Worm (Caenorhabditis elegans) whole organism, mixed stage, embryonic: ENCODE measurements around the gene math-4.

ENCODE experiments used
- M03D4.4 ChIP-seq: sonication (generic microtip); optimal IDR thresholded peaks from 2 replicates; lab custom pipeline; 2017; ENCODE audit warnings: mild to moderate bottlenecking, missing genetic modification characterization, missing compliant biosample characterization
- bed-3 ChIP-seq: fragments of 200-800 bp; sonication (Bioruptor generic); optimal IDR thresholded peaks from 3 replicates; lab custom pipeline; 2018; ENCODE audit warnings: mild to moderate bottlenecking, missing genetic modification characterization, moderate library complexity, missing compliant biosample characterization
- blmp-1 ChIP-seq: fragments of 150-350 bp; optimal IDR thresholded peaks from 2 replicates; lab custom pipeline; 2014; ENCODE audit warnings: missing biosample characterization, missing genetic modification characterization
- ceh-39 ChIP-seq: fragments of 150-350 bp; optimal IDR thresholded peaks from 2 replicates; lab custom pipeline; 2014; ENCODE audit warnings: missing biosample characterization, missing genetic modification characterization
- ceh-43 ChIP-seq: fragments of 200-800 bp; sonication (Bioruptor generic); optimal IDR thresholded peaks from 2 replicates; lab custom pipeline; 2018; ENCODE audit warnings: mild to moderate bottlenecking, missing genetic modification characterization, moderate library complexity, missing compliant biosample characterization
- ceh-83 ChIP-seq: fragments of 200-800 bp; sonication (Bioruptor generic); optimal IDR thresholded peaks from 2 replicates; lab custom pipeline; 2018; ENCODE audit warnings: mild to moderate bottlenecking, missing genetic modification characterization, missing compliant biosample characterization
- ces-1 ChIP-seq: fragments of 150-350 bp; optimal IDR thresholded peaks from 2 replicates; lab custom pipeline; 2014; ENCODE audit warnings: missing biosample characterization, missing genetic modification reagents, missing genetic modification characterization
- cnd-1 ChIP-seq: fragments of 200-800 bp; sonication (Bioruptor generic); optimal IDR thresholded peaks from 2 replicates; lab custom pipeline; 2018; ENCODE audit warnings: mild to moderate bottlenecking, missing genetic modification characterization, missing compliant biosample characterization
- drap-1 ChIP-seq: fragments of 200-800 bp; sonication (Bioruptor generic); optimal IDR thresholded peaks from 3 replicates; lab custom pipeline; 2018; ENCODE audit warnings: mild to moderate bottlenecking, missing genetic modification characterization, missing compliant biosample characterization
- elt-1 ChIP-seq: sonication (generic microtip); optimal IDR thresholded peaks from 2 replicates; lab custom pipeline; 2017; ENCODE audit warnings: missing genetic modification characterization, mild to moderate bottlenecking, missing compliant biosample characterization, antibody characterized with exemption, moderate library complexity, borderline replicate concordance; ENCODE audit not compliant: insufficient read depth
- elt-3 ChIP-seq: fragments of 150-350 bp; optimal IDR thresholded peaks from 2 replicates; lab custom pipeline; 2014; ENCODE audit warnings: missing biosample characterization, missing genetic modification characterization
- flh-1 ChIP-seq: fragments of 200-800 bp; sonication (Bioruptor generic); optimal IDR thresholded peaks from 2 replicates; lab custom pipeline; 2018; ENCODE audit warnings: mild to moderate bottlenecking, missing genetic modification characterization, moderate library complexity, missing compliant biosample characterization
- ham-2 ChIP-seq: fragments of 200-800 bp; sonication (Bioruptor generic); optimal IDR thresholded peaks from 2 replicates; lab custom pipeline; 2018; ENCODE audit warnings: mild to moderate bottlenecking, missing genetic modification characterization, missing compliant biosample characterization
- lin-13 ChIP-seq: fragments of 150-350 bp; optimal IDR thresholded peaks from 2 replicates; lab custom pipeline; 2014; ENCODE audit warnings: missing biosample characterization, missing genetic modification characterization
- lin-32 ChIP-seq: fragments of 200-800 bp; sonication (Bioruptor generic); optimal IDR thresholded peaks from 2 replicates; lab custom pipeline; 2018; ENCODE audit warnings: mild to moderate bottlenecking, missing genetic modification characterization, missing compliant biosample characterization
- mab-5 ChIP-seq: fragments of 150-350 bp; optimal IDR thresholded peaks from 2 replicates; lab custom pipeline; 2014; ENCODE audit warnings: missing biosample characterization, missing genetic modification characterization
- mls-2 ChIP-seq: sonication (generic microtip); optimal IDR thresholded peaks from 2 replicates; lab custom pipeline; 2016; ENCODE audit warnings: mild to moderate bottlenecking, missing genetic modification characterization, moderate library complexity, missing compliant biosample characterization
- nhr-12 ChIP-seq: fragments of 150-350 bp; optimal IDR thresholded peaks from 2 replicates; lab custom pipeline; 2014; ENCODE audit warnings: missing biosample characterization, missing genetic modification characterization
- nhr-2 ChIP-seq: fragments of 150-350 bp; optimal IDR thresholded peaks from 2 replicates; lab custom pipeline; 2014; ENCODE audit warnings: missing biosample characterization, missing genetic modification characterization
- nhr-237 ChIP-seq: fragments of 150-350 bp; optimal IDR thresholded peaks from 2 replicates; lab custom pipeline; 2014; ENCODE audit warnings: missing biosample characterization, missing genetic modification characterization
- nhr-28 ChIP-seq: fragments of 150-350 bp; optimal IDR thresholded peaks from 2 replicates; lab custom pipeline; 2014; ENCODE audit warnings: missing biosample characterization, missing genetic modification characterization
- nhr-76 ChIP-seq: sonication (generic microtip); optimal IDR thresholded peaks from 2 replicates; lab custom pipeline; 2017; ENCODE audit warnings: missing biosample characterization, missing genetic modification characterization
- pha-4 ChIP-seq: fragments of 150-350 bp; optimal IDR thresholded peaks from 2 replicates; lab custom pipeline; 2018; ENCODE audit warnings: missing biosample characterization, missing genetic modification reagents, missing genetic modification characterization
- snpc-4 ChIP-seq: fragments of 150-350 bp; optimal IDR thresholded peaks from 2 replicates; lab custom pipeline; 2014; ENCODE audit warnings: missing biosample characterization, missing genetic modification characterization
- sptf-1 ChIP-seq: sonication (generic microtip); optimal IDR thresholded peaks from 2 replicates; lab custom pipeline; 2017; ENCODE audit warnings: mild to moderate bottlenecking, missing genetic modification characterization, moderate library complexity, missing compliant biosample characterization
- tbx-8 ChIP-seq: fragments of 200-800 bp; sonication (Bioruptor generic); optimal IDR thresholded peaks from 2 replicates; lab custom pipeline; 2018; ENCODE audit warnings: mild to moderate bottlenecking, missing genetic modification characterization, moderate library complexity, missing compliant biosample characterization
- unc-120 ChIP-seq: sonication (generic microtip); optimal IDR thresholded peaks from 2 replicates; lab custom pipeline; 2017; ENCODE audit warnings: missing genetic modification characterization, missing compliant biosample characterization; ENCODE audit not compliant: poor library complexity, severe bottlenecking
- unc-39 ChIP-seq: fragments of 150-350 bp; optimal IDR thresholded peaks from 2 replicates; lab custom pipeline; 2014; ENCODE audit warnings: missing biosample characterization, missing genetic modification characterization
- unc-62 ChIP-seq: fragments of 150-350 bp; optimal IDR thresholded peaks from 2 replicates; lab custom pipeline; 2014; ENCODE audit warnings: missing biosample characterization, missing genetic modification reagents, missing genetic modification characterization
- zip-8 ChIP-seq: fragments of 150-350 bp; optimal IDR thresholded peaks from 2 replicates; lab custom pipeline; 2014; ENCODE audit warnings: missing biosample characterization, missing genetic modification characterization
- ztf-11 ChIP-seq: fragments of 150-350 bp; optimal IDR thresholded peaks from 2 replicates; lab custom pipeline; 2014; ENCODE audit warnings: missing biosample characterization, missing genetic modification characterization

The math-4 gene

DNA sequence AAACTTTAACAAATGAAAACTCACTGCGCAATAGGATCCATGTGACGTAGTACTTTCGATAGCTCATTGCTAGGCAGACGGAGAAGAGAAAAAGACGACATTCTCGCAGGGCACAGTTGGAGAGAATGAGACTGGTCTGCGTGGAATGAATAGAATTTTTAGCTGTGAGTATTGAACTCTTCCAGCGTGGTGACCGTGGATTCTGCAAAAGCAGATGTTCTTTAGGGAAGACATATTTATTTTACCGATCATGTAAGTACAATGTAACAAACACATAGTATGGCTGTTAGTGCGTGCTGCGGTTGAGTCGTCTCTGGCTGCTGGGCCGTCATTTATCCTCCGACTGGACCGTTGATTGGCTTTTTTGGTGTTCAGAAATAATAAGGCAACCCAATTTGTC, 29.4 kb downstream of the math-4 start, which contains the start of gene F36H5.9:
Gene F36H5.9, minus strand, starts transcription at position 101 of the 400 bp plus-strand sequence.
- TF ChIP-seq drap-1 (GFP tag; lab: Kevin White, UChicago) = no peak
- TF ChIP-seq ceh-83 (GFP tag; lab: Kevin White, UChicago) = no peak
- no peak for TF ChIP-seq nhr-28 (tag; lab: Kevin White, UChicago)
- no peak for TF ChIP-seq snpc-4 (tag; lab: Kevin White, UChicago)
- no peak for TF ChIP-seq blmp-1
- no peak for TF ChIP-seq flh-1 (GFP tag; lab: Kevin White, UChicago)
- no peak for TF ChIP-seq lin-32 (GFP tag; lab: Kevin White, UChicago)
- no peak for TF ChIP-seq bed-3 (GFP tag; lab: Kevin White, UChicago)
- TF ChIP-seq ceh-43 (GFP tag; lab: Kevin White, UChicago) = no peak
- TF ChIP-seq unc-39 (tag; lab: Kevin White, UChicago) = no peak
- TF ChIP-seq ces-1 (GFP tag; lab: Kevin White, UChicago) = no peak
- no peak for TF ChIP-seq nhr-2
- TF ChIP-seq elt-1 (tag; lab: Kevin White, UChicago) = no peak
- TF ChIP-seq unc-62 (GFP tag; lab: Kevin White, UChicago) = no peak
- TF ChIP-seq, all 35 proteins: peak for 0

DNA sequence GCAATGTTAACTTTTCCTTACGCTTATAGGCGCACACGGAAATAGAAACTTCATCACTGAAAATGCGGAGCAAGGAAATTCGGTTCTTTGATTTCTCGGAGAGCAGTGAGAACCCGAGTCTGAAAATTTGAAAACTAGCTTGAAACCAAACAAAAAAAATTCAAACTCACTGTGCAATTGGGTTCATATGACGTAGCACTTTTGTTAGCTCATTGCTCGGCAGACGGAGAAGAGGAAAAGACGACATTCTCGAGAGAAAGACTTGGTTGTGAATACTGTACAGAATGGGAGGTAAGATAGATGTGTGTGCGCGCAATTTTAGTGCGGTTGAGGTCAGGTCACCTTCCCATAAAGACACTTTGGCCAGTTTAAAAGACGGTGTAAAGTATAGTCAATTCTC, 32.0 kb downstream of the math-4 start, which contains the start of the genes F36H5.13 and F36H5.8:
Gene F36H5.13, minus strand, starts transcription at position 101 of the 400 bp plus-strand sequence.
Gene F36H5.8, minus strand, starts transcription at position 274 of the 400 bp plus-strand sequence.
- TF ChIP-seq flh-1 (GFP tag; lab: Kevin White, UChicago) (no peak), M03D4.4 (tag; lab: Kevin White, UChicago) (no peak), mab-5 (tag; lab: Kevin White, UChicago) (no peak), mls-2 (tag; lab: Kevin White, UChicago) (no peak), nhr-28 (tag; lab: Kevin White, UChicago) (no peak), sptf-1 (no peak), ceh-39 (tag; lab: Kevin White, UChicago) (no peak), elt-1 (tag; lab: Kevin White, UChicago) (no peak), ces-1 (GFP tag; lab: Kevin White, UChicago) (no peak), zip-8 (tag; lab: Kevin White, UChicago) (no peak), unc-39 (tag; lab: Kevin White, UChicago) (no peak), ham-2 (GFP tag; lab: Kevin White, UChicago) (no peak), elt-3 (tag; lab: Kevin White, UChicago) (no peak), ztf-11 (tag; lab: Kevin White, UChicago) (no peak), drap-1 (GFP tag; lab: Kevin White, UChicago) (no peak), blmp-1 (no peak), tbx-8 (GFP tag; lab: Kevin White, UChicago) (no peak), pha-4 (no peak), unc-62 (GFP tag; lab: Kevin White, UChicago) (no peak), ceh-43 (GFP tag; lab: Kevin White, UChicago) (no peak)

DNA sequence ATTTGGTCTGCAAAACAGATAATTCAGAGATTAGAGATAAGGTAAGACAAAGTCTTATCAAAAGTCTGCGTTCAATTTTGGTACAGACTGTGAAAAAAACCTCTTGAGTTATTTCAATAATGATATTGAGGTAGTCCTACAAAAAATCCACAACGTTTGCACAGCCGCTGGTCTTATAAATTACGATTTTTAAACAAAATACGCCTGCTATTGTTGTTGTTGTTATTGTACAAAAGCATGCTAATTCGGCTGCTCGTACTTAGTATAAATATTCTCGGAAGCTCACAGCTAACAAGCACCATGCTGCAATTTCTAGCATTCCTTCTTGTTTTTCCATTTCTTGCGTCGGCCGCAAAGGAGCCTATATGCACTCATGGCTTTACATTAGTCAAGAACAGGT, 38.2 kb downstream of the math-4 start, which contains the start of gene clec-19:
Gene clec-19, plus strand, starts transcription at position 301 of the 400 bp plus-strand sequence.
- TF ChIP-seq nhr-2 (no peak), nhr-76 (no peak), lin-13 (tag; lab: Kevin White, UChicago) (no peak)

ce11 chrII:1742535-1742934, 39.8 kb downstream of the math-4 start, which contains the start of gene F36H5.12:
Gene F36H5.12 (plus strand): TSS chrII:1742835.
- TF ChIP-seq nhr-237 (tag; lab: Kevin White, UChicago) (no peak), mls-2 (tag; lab: Kevin White, UChicago) (no peak), ceh-83 (GFP tag; lab: Kevin White, UChicago) (no peak), tbx-8 (GFP tag; lab: Kevin White, UChicago) (no peak), ces-1 (GFP tag; lab: Kevin White, UChicago) (no peak), nhr-12 (tag; lab: Kevin White, UChicago) (no peak), lin-32 (GFP tag; lab: Kevin White, UChicago) (no peak), sptf-1 (no peak), mab-5 (tag; lab: Kevin White, UChicago) (no peak), drap-1 (GFP tag; lab: Kevin White, UChicago) (no peak), ham-2 (GFP tag; lab: Kevin White, UChicago) (no peak), cnd-1 (tag; lab: Kevin White, UChicago) (no peak), unc-120 (tag; lab: Kevin White, UChicago) (no peak), ceh-39 (tag; lab: Kevin White, UChicago) (no peak)
